Worm (Caenorhabditis elegans) whole organism, young adult: ENCODE measurements around the gene tbx-11.
A peak's percentile ranks its signal among the peaks of the same experiment; 100 is the strongest.

Experiments
- C17E4.6 ChIP-seq: fragments of 200-800 bp; sonication (Bioruptor generic); IDR thresholded peaks from 2 replicates; pipeline ENCODE4 v1.3.6; 2022; ENCODE audit warnings: missing genetic modification reagents, missing genetic modification characterization, missing compliant biosample characterization
- D2030.7 ChIP-seq: fragments of 200-800 bp; sonication (Bioruptor generic); IDR thresholded peaks from 2 replicates; pipeline ENCODE4 v1.3.6; 2022; ENCODE audit warnings: missing genetic modification reagents, missing genetic modification characterization, missing compliant biosample characterization
- F23B12.7 ChIP-seq: sonication (generic microtip); optimal IDR thresholded peaks from 2 replicates; lab custom pipeline; 2017; ENCODE audit warnings: missing genetic modification characterization, mild to moderate bottlenecking, missing compliant biosample characterization, antibody characterized with exemption, moderate library complexity; ENCODE audit not compliant: insufficient read depth
- F33H1.4 ChIP-seq: fragments of 200-800 bp; sonication (Bioruptor generic); IDR thresholded peaks from 2 replicates; pipeline ENCODE4 v1.3.6; 2022; ENCODE audit warnings: missing genetic modification reagents, missing genetic modification characterization, missing compliant biosample characterization
- F52B5.7 ChIP-seq: sonication (generic microtip); optimal IDR thresholded peaks from 2 replicates; lab custom pipeline; 2016; ENCODE audit warnings: mild to moderate bottlenecking, missing genetic modification characterization, missing compliant biosample characterization
- F55B11.4 ChIP-seq: sonication (generic microtip); optimal IDR thresholded peaks from 2 replicates; lab custom pipeline; 2016; ENCODE audit warnings: missing compliant biosample characterization, missing genetic modification characterization, borderline replicate concordance; ENCODE audit not compliant: insufficient read depth
- T07F8.4 ChIP-seq: sonication (generic microtip); optimal IDR thresholded peaks from 2 replicates; lab custom pipeline; 2016; ENCODE audit warnings: mild to moderate bottlenecking, missing genetic modification characterization, moderate library complexity, missing compliant biosample characterization
- Y53G8AR.9 ChIP-seq: fragments of 200-800 bp; sonication (Bioruptor generic); conservative IDR thresholded peaks from 2 replicates; pipeline ENCODE4 v1.3.6; 2022; ENCODE audit warnings: missing genetic modification reagents, missing genetic modification characterization, missing compliant biosample characterization
- attf-3 ChIP-seq: fragments of 200-800 bp; sonication (Bioruptor generic); conservative IDR thresholded peaks from 2 replicates; pipeline ENCODE4 v1.3.6; 2022; ENCODE audit warnings: missing genetic modification reagents, missing genetic modification characterization, missing compliant biosample characterization
- cebp-2 ChIP-seq: fragments of 200-800 bp; sonication (Bioruptor generic); IDR thresholded peaks from 2 replicates; pipeline ENCODE4 v1.3.6; 2022; ENCODE audit warnings: missing genetic modification characterization, missing compliant biosample characterization
- ceh-100 ChIP-seq: fragments of 200-800 bp; sonication (Bioruptor generic); IDR thresholded peaks from 2 replicates; pipeline ENCODE4 v1.3.6; 2022; ENCODE audit warnings: missing genetic modification reagents, missing genetic modification characterization, missing compliant biosample characterization
- ceh-91 ChIP-seq: fragments of 200-800 bp; sonication (Bioruptor generic); IDR thresholded peaks from 2 replicates; pipeline ENCODE4 v1.3.6; 2022; ENCODE audit warnings: missing genetic modification reagents, missing genetic modification characterization, missing compliant biosample characterization
- chd-7 ChIP-seq: sonication (generic microtip); optimal IDR thresholded peaks from 2 replicates; lab custom pipeline; 2016; ENCODE audit warnings: mild to moderate bottlenecking, missing genetic modification characterization, moderate library complexity, missing compliant biosample characterization
- dox-1 ChIP-seq: fragments of 200-800 bp; sonication (Bioruptor generic); IDR thresholded peaks from 2 replicates; pipeline ENCODE4 v1.3.6; 2022; ENCODE audit warnings: missing genetic modification reagents, missing genetic modification characterization, missing compliant biosample characterization
- dpl-1 ChIP-seq: fragments of 150-350 bp; optimal IDR thresholded peaks from 2 replicates; lab custom pipeline; 2014; ENCODE audit warnings: missing biosample characterization, missing genetic modification reagents, missing genetic modification characterization
- efl-1 ChIP-seq: fragments of 150-350 bp; optimal IDR thresholded peaks from 2 replicates; lab custom pipeline; 2014; ENCODE audit warnings: missing biosample characterization, missing genetic modification reagents, missing genetic modification characterization
- egrh-3 ChIP-seq: fragments of 200-800 bp; sonication (Bioruptor generic); IDR thresholded peaks from 2 replicates; pipeline ENCODE4 v1.3.6; 2022; ENCODE audit warnings: missing genetic modification reagents, missing genetic modification characterization, missing compliant biosample characterization
- ekl-4 ChIP-seq: fragments of 200-800 bp; sonication (Bioruptor generic); IDR thresholded peaks from 2 replicates; pipeline ENCODE4 v1.3.6; 2022; ENCODE audit warnings: missing genetic modification reagents, missing genetic modification characterization, missing compliant biosample characterization
- him-1 ChIP-seq: sonication (generic microtip); optimal IDR thresholded peaks from 2 replicates; lab custom pipeline; 2016; ENCODE audit warnings: missing genotype, missing genetic modification reagents, missing genetic modification characterization, missing compliant biosample characterization
- hmg-1.2 ChIP-seq: fragments of 200-800 bp; sonication (Bioruptor generic); IDR thresholded peaks from 2 replicates; pipeline ENCODE4 v1.3.6; 2022; ENCODE audit warnings: missing genetic modification reagents, missing genetic modification characterization, missing compliant biosample characterization
- hrde-1 ChIP-seq: sonication (generic microtip); optimal IDR thresholded peaks from 2 replicates; lab custom pipeline; 2016; ENCODE audit warnings: missing genetic modification characterization, mild to moderate bottlenecking, missing compliant biosample characterization, moderate library complexity, missing genotype, missing genetic modification reagents, borderline replicate concordance
- hsf-1 ChIP-seq: fragments of 200-800 bp; sonication (Bioruptor generic); IDR thresholded peaks from 2 replicates; pipeline ENCODE4 v1.3.6; 2022; ENCODE audit warnings: missing genetic modification reagents, missing genetic modification characterization, missing compliant biosample characterization
- lin-54 ChIP-seq: fragments of 200-800 bp; sonication (Bioruptor generic); optimal IDR thresholded peaks from 2 replicates; lab custom pipeline; 2018; ENCODE audit warnings: mild to moderate bottlenecking, missing genetic modification characterization, missing compliant biosample characterization
- lir-1 ChIP-seq: fragments of 200-800 bp; sonication (Bioruptor generic); conservative IDR thresholded peaks from 2 replicates; pipeline ENCODE4 v1.3.6; 2022; ENCODE audit warnings: missing genetic modification reagents, missing genetic modification characterization, missing compliant biosample characterization
- lsl-1 ChIP-seq: fragments of 200-800 bp; sonication (Bioruptor generic); optimal IDR thresholded peaks from 2 replicates; lab custom pipeline; 2018; ENCODE audit warnings: mild to moderate bottlenecking, missing genetic modification characterization, moderate library complexity, missing compliant biosample characterization
- madf-3 ChIP-seq: fragments of 200-800 bp; sonication (Bioruptor generic); IDR thresholded peaks from 2 replicates; pipeline ENCODE4 v1.3.6; 2022; ENCODE audit warnings: missing genetic modification reagents, missing genetic modification characterization, missing compliant biosample characterization
- madf-6 ChIP-seq: fragments of 200-800 bp; sonication (Bioruptor generic); IDR thresholded peaks from 2 replicates; pipeline ENCODE4 v1.3.6; 2022; ENCODE audit warnings: missing genetic modification reagents, missing genetic modification characterization, missing compliant biosample characterization
- mcd-1 ChIP-seq: fragments of 200-800 bp; sonication (Bioruptor generic); IDR thresholded peaks from 2 replicates; pipeline ENCODE4 v1.3.6; 2022; ENCODE audit warnings: missing genetic modification reagents, missing genetic modification characterization, missing compliant biosample characterization
- nfyb-1 ChIP-seq: fragments of 200-800 bp; sonication (Bioruptor generic); IDR thresholded peaks from 2 replicates; pipeline ENCODE4 v1.3.6; 2022; ENCODE audit warnings: missing genetic modification reagents, missing genetic modification characterization, missing compliant biosample characterization
- nhr-90 ChIP-seq: sonication (generic microtip); optimal IDR thresholded peaks from 2 replicates; lab custom pipeline; 2016; ENCODE audit warnings: missing genotype, mild to moderate bottlenecking, missing genetic modification characterization, missing compliant biosample characterization
- pbrm-1 ChIP-seq: fragments of 200-800 bp; sonication (Bioruptor generic); IDR thresholded peaks from 2 replicates; pipeline ENCODE4 v1.3.6; 2022; ENCODE audit warnings: missing genetic modification reagents, missing genetic modification characterization, missing compliant biosample characterization
- rec-8 ChIP-seq, 2 experiments: sonication (generic microtip); optimal IDR thresholded peaks; 2 replicates each; lab custom pipeline; 2016; ENCODE audit warnings: mild to moderate bottlenecking in 2 of 2, missing genetic modification characterization in 2 of 2, missing genetic modification reagents in 2 of 2, missing genotype in 2 of 2, missing biosample characterization in 1 of 2, missing compliant biosample characterization in 1 of 2, moderate library complexity in 1 of 2
- snpc-1.3 ChIP-seq: sonication (generic microtip); optimal IDR thresholded peaks from 2 replicates; lab custom pipeline; 2017; ENCODE audit warnings: missing genetic modification characterization, mild to moderate bottlenecking, missing compliant biosample characterization, antibody characterized with exemption, moderate library complexity, missing genotype, missing genetic modification reagents; ENCODE audit not compliant: insufficient read depth
- snpc-3.4 ChIP-seq: sonication (generic microtip); optimal IDR thresholded peaks from 2 replicates; lab custom pipeline; 2017; ENCODE audit warnings: missing genetic modification characterization, mild to moderate bottlenecking, missing compliant biosample characterization, antibody characterized with exemption, moderate library complexity, missing genotype, missing genetic modification reagents
- xnd-1 ChIP-seq: sonication (generic microtip); optimal IDR thresholded peaks from 2 replicates; lab custom pipeline; 2016; ENCODE audit warnings: missing genotype, missing genetic modification reagents, missing genetic modification characterization, missing compliant biosample characterization
- ztf-3 ChIP-seq: fragments of 200-800 bp; sonication (Bioruptor generic); optimal IDR thresholded peaks from 2 replicates; lab custom pipeline; 2018; ENCODE audit warnings: mild to moderate bottlenecking, missing genetic modification characterization, missing compliant biosample characterization

Gene tbx-11

DNA sequence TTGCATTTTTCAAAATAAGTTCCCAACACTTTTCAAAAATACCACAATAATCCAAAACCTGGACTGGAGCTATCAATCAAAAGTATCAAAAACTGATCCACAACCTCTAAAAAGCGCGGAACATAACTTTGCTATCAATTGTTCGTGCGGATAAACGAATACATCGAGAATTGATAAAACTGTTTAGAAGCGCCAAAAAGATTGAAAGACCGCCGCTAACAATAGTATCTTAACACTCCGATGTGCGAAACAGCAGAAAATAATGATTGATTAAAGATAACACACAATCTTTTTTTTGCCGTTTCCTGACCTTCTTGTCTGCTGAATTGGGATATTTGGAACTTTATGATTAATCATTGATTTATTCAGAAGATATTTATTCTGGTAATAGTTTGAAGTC lies 18.3 kb downstream of the tbx-11 start, which contains the start of gene tbx-7 (continued):
- TF ChIP-seq attf-3 (GFP tag; lab: Robert Waterston, UW): no peak
- TF ChIP-seq snpc-3.4: no peak
- TF ChIP-seq ekl-4 (GFP tag; lab: Robert Waterston, UW): no peak
- no peak for TF ChIP-seq pbrm-1 (GFP tag; lab: Robert Waterston, UW)

DNA sequence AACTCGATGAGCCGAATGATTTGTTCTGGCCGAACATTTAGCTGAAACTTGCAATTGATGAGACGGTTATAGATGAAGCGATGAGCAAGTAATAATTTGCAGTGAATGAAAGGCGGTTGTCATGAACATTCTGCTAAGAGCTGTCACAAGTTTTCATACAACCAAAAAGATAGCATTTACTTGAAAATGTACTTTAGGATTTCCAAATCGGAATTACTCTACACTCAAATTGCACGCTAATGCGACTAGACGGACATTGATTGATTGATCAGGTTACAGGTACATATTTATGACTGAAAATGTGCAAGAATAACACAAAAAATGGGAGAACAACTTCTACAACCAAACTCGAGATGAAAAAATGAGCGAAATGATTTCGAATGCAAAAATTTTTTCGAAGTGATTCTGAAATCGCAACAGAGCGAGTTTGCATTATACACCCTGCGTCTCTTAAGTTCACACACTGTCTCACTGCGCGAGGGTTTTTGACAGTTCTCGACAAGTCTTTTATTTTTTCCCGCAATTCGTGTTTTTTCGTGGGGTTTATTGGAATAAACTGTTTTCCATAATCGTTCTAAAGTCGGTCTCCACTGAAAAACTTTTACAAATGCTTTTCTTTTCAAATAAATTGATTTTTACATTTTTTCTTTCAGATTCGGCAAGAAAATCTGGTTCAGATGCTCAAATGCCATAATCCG lies 27.1 kb downstream of the tbx-11 start, which contains the start of the genes npp-10 and cyk-3:
Gene npp-10, minus strand, starts transcription at position 51 of the 698 bp plus-strand sequence.
Gene cyk-3, plus strand, starts transcription at position 648 of the 698 bp plus-strand sequence.
- TF ChIP-seq hmg-1.2 (GFP tag; lab: Robert Waterston, UW): peak; percentile 98
- TF ChIP-seq snpc-1.3 (tag; lab: Kevin White, UChicago): peak; percentile 2
- TF ChIP-seq nhr-90 (tag; lab: Kevin White, UChicago): no peak
- TF ChIP-seq xnd-1: peak; percentile 6
- TF ChIP-seq efl-1 (GFP tag; lab: Kevin White, UChicago): peak; percentile 76
- 0 out of 2 replicates have a peak, but pooled peaks have one; percentile 0 for TF ChIP-seq D2030.7
- peak; percentile 30 for TF ChIP-seq lin-54
- peak; percentile 52 for TF ChIP-seq lsl-1
- no peak for TF ChIP-seq F52B5.7
- no peak for TF ChIP-seq F55B11.4 (tag; lab: Kevin White, UChicago)
- peak; percentile 5 for TF ChIP-seq dpl-1 (GFP tag; lab: Kevin White, UChicago)
- TF ChIP-seq him-1 (tag; lab: Kevin White, UChicago): no peak
- peak; percentile 47; the same call in 1 of the 2 replicates for TF ChIP-seq dox-1 (GFP tag; lab: Robert Waterston, UW)
- TF ChIP-seq madf-6: peak; percentile 52; the same call in 1 of the 2 replicates
- TF ChIP-seq F33H1.4: 0 out of 2 replicates have a peak, but pooled peaks have one; percentile 6
- peak; percentile 92 for TF ChIP-seq mcd-1
- TF ChIP-seq ceh-91: no peak
- TF ChIP-seq Y53G8AR.9 (GFP tag; lab: Robert Waterston, UW): no peak

DNA sequence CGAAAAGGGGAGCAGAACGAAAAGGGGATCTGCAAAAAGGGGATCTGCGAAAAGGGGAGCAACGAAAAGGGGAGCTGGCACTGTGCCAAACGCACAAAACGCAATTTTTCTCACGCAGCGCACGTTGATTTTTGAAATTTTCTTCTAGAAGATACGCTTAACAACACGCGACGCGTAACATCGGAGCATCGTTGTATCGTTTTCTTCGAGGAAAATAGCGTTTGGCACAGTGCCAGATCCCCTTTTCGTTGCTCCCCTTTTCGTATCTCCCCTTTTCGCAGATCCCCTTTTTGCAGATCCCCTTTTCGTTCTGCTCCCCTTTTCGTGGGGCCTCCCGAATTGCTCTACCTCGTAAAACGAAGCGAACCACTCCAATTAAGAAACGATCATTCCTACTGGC lies 33.8 kb downstream of the tbx-11 start:
- TF ChIP-seq egrh-3: peak; percentile 29; the same call in 1 of the 2 replicates
- TF ChIP-seq nfyb-1 (GFP tag; lab: Robert Waterston, UW): 0 out of 2 replicates have a peak, but pooled peaks have one; percentile 28
- peak; percentile 47; the same call in 1 of the 2 replicates for TF ChIP-seq hsf-1 (GFP tag; lab: Robert Waterston, UW)
- TF ChIP-seq C17E4.6 (GFP tag; lab: Robert Waterston, UW): peak; percentile 45; the same call in 1 of the 2 replicates
- peak; percentile 72 for TF ChIP-seq ceh-100
- peak; percentile 26; the same call in 1 of the 2 replicates for TF ChIP-seq madf-6
- TF ChIP-seq dox-1 (GFP tag; lab: Robert Waterston, UW): 0 out of 2 replicates have a peak, but pooled peaks have one; percentile 26
- TF ChIP-seq mcd-1: peak; percentile 59
- 0 out of 2 replicates have a peak, but pooled peaks have one; percentile 13 for TF ChIP-seq ekl-4 (GFP tag; lab: Robert Waterston, UW)
- peak; percentile 84 for TF ChIP-seq him-1 (tag; lab: Kevin White, UChicago)

DNA sequence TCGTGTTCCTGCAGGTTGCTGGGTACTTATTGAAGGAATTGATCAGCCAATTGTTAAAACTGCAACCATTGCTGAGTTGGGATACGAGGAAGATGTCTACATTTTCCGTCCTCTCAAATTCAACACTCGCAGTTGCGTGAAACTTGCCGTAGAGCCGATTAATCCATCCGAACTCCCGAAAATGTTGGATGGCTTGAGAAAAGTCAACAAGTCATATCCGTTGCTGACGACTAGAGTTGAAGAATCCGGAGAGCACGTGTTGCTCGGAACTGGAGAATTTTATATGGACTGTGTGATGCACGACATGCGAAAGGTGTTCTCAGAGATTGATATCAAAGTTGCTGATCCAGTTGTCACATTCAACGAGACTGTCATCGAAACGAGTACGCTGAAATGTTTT lies 35.5 kb downstream of the tbx-11 start:
- no peak for TF ChIP-seq ztf-3 (GFP tag; lab: Kevin White, UChicago)
- TF ChIP-seq madf-3 (GFP tag; lab: Robert Waterston, UW): no peak
- no peak for TF ChIP-seq cebp-2
- no peak for TF ChIP-seq lir-1 (GFP tag; lab: Robert Waterston, UW)
- no peak for TF ChIP-seq T07F8.4 (tag; lab: Kevin White, UChicago)
- no peak for TF ChIP-seq rec-8 (tag; optimal IDR thresholded peaks at IDR 0.05; lab: Kevin White, UChicago)
- no peak for TF ChIP-seq F23B12.7
- TF ChIP-seq dpl-1 (GFP tag; lab: Kevin White, UChicago): no peak
- TF ChIP-seq snpc-3.4: no peak
- TF ChIP-seq hrde-1 (tag; lab: Kevin White, UChicago): no peak
- no peak for TF ChIP-seq chd-7 (tag; lab: Kevin White, UChicago)
